Comparison of ENCODE assay signal across 2 fruit fly cellular contexts in genomic region chr3R:7105503-7106164, dm6.
TF ChIP-seq lines count a peak whose summit lies in the region.

No protein-coding gene starts in this region.

- no peak for TF ChIP-seq CTCF in whole organism, embryonic (GFP tag; optimal IDR thresholded peaks at IDR 0.05; lab: Kevin White, UChicago)

TF ChIP-seq in whole organism, 6 proteins besides CTCF, POLR2A, EP300 and RAD21:
- no peak for TF ChIP-seq EcR (GFP tag; optimal IDR thresholded peaks at IDR 0.05; lab: Kevin White, UChicago)
- TF ChIP-seq usp (GFP tag; optimal IDR thresholded peaks at IDR 0.05; lab: Kevin White, UChicago): no peak
- no peak for TF ChIP-seq CG8478 (optimal IDR thresholded peaks at IDR 0.05; lab: Kevin White, UChicago)
- peak; percentile 5 for TF ChIP-seq pan (optimal IDR thresholded peaks at IDR 0.05; lab: Kevin White, UChicago)
- no peak for TF ChIP-seq psq (optimal IDR thresholded peaks at IDR 0.05; lab: Kevin White, UChicago)
- TF ChIP-seq Dll (optimal IDR thresholded peaks at IDR 0.05; lab: Kevin White, UChicago): no peak

TF ChIP-seq in whole organism, embryonic, 481 proteins besides CTCF, POLR2A, EP300 and RAD21:
- TF ChIP-seq Dbx (GFP tag; IDR thresholded peaks at IDR 0.05; lab: Robert Waterston, UW): no peak
- no peak for TF ChIP-seq jing (GFP tag; optimal IDR thresholded peaks at IDR 0.05; lab: Kevin White, UChicago)
- peak; percentile 85 for TF ChIP-seq CG2199 (GFP tag; IDR thresholded peaks at IDR 0.05; lab: Robert Waterston, UW)
- no peak for TF ChIP-seq Abd-B (GFP tag; optimal IDR thresholded peaks at IDR 0.05; lab: Kevin White, UChicago)
- TF ChIP-seq D (optimal IDR thresholded peaks at IDR 0.05; lab: Kevin White, UChicago): peak; percentile 94
- no peak for TF ChIP-seq D (GFP tag; optimal IDR thresholded peaks at IDR 0.05; lab: Kevin White, UChicago)
- TF ChIP-seq gsb (GFP tag; IDR thresholded peaks at IDR 0.05; lab: Robert Waterston, UW): no peak
- TF ChIP-seq cad (GFP tag; optimal IDR thresholded peaks at IDR 0.05; lab: Kevin White, UChicago): peak; percentile 49
- peak; percentile 90 for TF ChIP-seq pros (GFP tag; optimal IDR thresholded peaks at IDR 0.05; lab: Kevin White, UChicago)
- peak; percentile 93 for TF ChIP-seq twi (tag; optimal IDR thresholded peaks at IDR 0.05; lab: Kevin White, UChicago)
- TF ChIP-seq insv (GFP tag; optimal IDR thresholded peaks at IDR 0.05; lab: Kevin White, UChicago): peak in 1 of 2 experiments; percentile 76
- TF ChIP-seq ac (GFP tag; optimal IDR thresholded peaks at IDR 0.05; lab: Kevin White, UChicago): peak; percentile 84
- no peak for TF ChIP-seq CG11723 (GFP tag; optimal IDR thresholded peaks at IDR 0.05; lab: Kevin White, UChicago)
- TF ChIP-seq CG8944 (GFP tag; optimal IDR thresholded peaks at IDR 0.05; lab: Kevin White, UChicago): no peak
- peak; percentile 18 for TF ChIP-seq Elba2 (GFP tag; optimal IDR thresholded peaks at IDR 0.05; lab: Kevin White, UChicago)
- 0 out of 2 replicates have a peak, but pooled peaks have one; percentile 22 for TF ChIP-seq CG4360 (GFP tag; IDR thresholded peaks at IDR 0.05; lab: Robert Waterston, UW)
- TF ChIP-seq CG12071 (GFP tag; optimal IDR thresholded peaks at IDR 0.05; lab: Kevin White, UChicago): no peak
- no peak for TF ChIP-seq CG4328 (GFP tag; optimal IDR thresholded peaks at IDR 0.05; lab: Kevin White, UChicago)
- TF ChIP-seq bab2 (GFP tag; optimal IDR thresholded peaks at IDR 0.05; lab: Kevin White, UChicago): no peak
- peak; percentile 50 for TF ChIP-seq kni (GFP tag; optimal IDR thresholded peaks at IDR 0.05; lab: Kevin White, UChicago)
- peak; percentile 62 for TF ChIP-seq hth (optimal IDR thresholded peaks at IDR 0.05; lab: Kevin White, UChicago)
- TF ChIP-seq pan (optimal IDR thresholded peaks at IDR 0.05; lab: Kevin White, UChicago): no peak
- TF ChIP-seq pan (GFP tag; optimal IDR thresholded peaks at IDR 0.05 in 1 of 2, IDR thresholded peaks at IDR 0.05 in 1 of 2): no peak
- no peak for TF ChIP-seq Hr51 (GFP tag; optimal IDR thresholded peaks at IDR 0.05; lab: Kevin White, UChicago)
- no peak for TF ChIP-seq CG13123 (GFP tag; optimal IDR thresholded peaks at IDR 0.05; lab: Kevin White, UChicago)
- no peak for TF ChIP-seq hkb (optimal IDR thresholded peaks at IDR 0.05; lab: Kevin White, UChicago)
- no peak for TF ChIP-seq hkb (GFP tag; IDR thresholded peaks at IDR 0.05; lab: Robert Waterston, UW)
- TF ChIP-seq Nf-YA (GFP tag; IDR thresholded peaks at IDR 0.05; lab: Robert Waterston, UW): no peak
- TF ChIP-seq sens (GFP tag; lab: Kevin White, UChicago): peak; percentile 70
- TF ChIP-seq crol (GFP tag; IDR thresholded peaks at IDR 0.05; lab: Robert Waterston, UW): peak; percentile 62; the same call in 1 of the 2 replicates
- no peak for TF ChIP-seq CG9876 (GFP tag; optimal IDR thresholded peaks at IDR 0.05; lab: Kevin White, UChicago)
- no peak for TF ChIP-seq CG4707 (GFP tag; optimal IDR thresholded peaks at IDR 0.05; lab: Kevin White, UChicago)
- no peak for TF ChIP-seq CG10366 (GFP tag; IDR thresholded peaks at IDR 0.05; lab: Robert Waterston, UW)
- no peak for TF ChIP-seq inv (GFP tag; IDR thresholded peaks at IDR 0.05; lab: Robert Waterston, UW; ENCODE audit: partially characterized antibody)
- TF ChIP-seq kah (GFP tag; optimal IDR thresholded peaks at IDR 0.05; lab: Kevin White, UChicago): no peak
- no peak for TF ChIP-seq dpn (GFP tag; optimal IDR thresholded peaks at IDR 0.05; lab: Kevin White, UChicago)
- TF ChIP-seq da (GFP tag; optimal IDR thresholded peaks at IDR 0.05; lab: Kevin White, UChicago): peak; percentile 30
- no peak for TF ChIP-seq Kr (GFP tag; optimal IDR thresholded peaks at IDR 0.05; lab: Kevin White, UChicago)
- TF ChIP-seq Ets65A (GFP tag; lab: Kevin White, UChicago): peak; percentile 14
- no peak for TF ChIP-seq sna (GFP tag; IDR thresholded peaks at IDR 0.05; lab: Robert Waterston, UW; ENCODE audit: partially characterized antibody)
- no peak for TF ChIP-seq Adf1 (GFP tag; IDR thresholded peaks at IDR 0.05; lab: Robert Waterston, UW)
- TF ChIP-seq CG31365 (tag; optimal IDR thresholded peaks at IDR 0.05; lab: Kevin White, UChicago): no peak
- no peak for TF ChIP-seq CG7963 (GFP tag; IDR thresholded peaks at IDR 0.05; lab: Robert Waterston, UW; ENCODE audit: partially characterized antibody)
- TF ChIP-seq Med (GFP tag; lab: Kevin White, UChicago): peak; percentile 9
- peak; percentile 43; the same call in 1 of the 2 replicates for TF ChIP-seq onecut (GFP tag; IDR thresholded peaks at IDR 0.05; lab: Robert Waterston, UW)
- TF ChIP-seq knrl (GFP tag; IDR thresholded peaks at IDR 0.05; lab: Robert Waterston, UW; ENCODE audit: partially characterized antibody): no peak
- TF ChIP-seq tna (GFP tag; IDR thresholded peaks at IDR 0.05; lab: Robert Waterston, UW; ENCODE audit: partially characterized antibody): no peak
TF ChIP-seq in whole organism, embryonic: peak in this region for 17.
